Worm (Caenorhabditis elegans) whole organism, L1 larva: ENCODE data around the gene Y51A2B.4.

Experiments
- aha-1 ChIP-seq: fragments of 150-350 bp; optimal IDR thresholded peaks from 2 replicates; lab custom pipeline; 2014; ENCODE audit warnings: missing biosample characterization, missing genetic modification characterization
- elt-3 ChIP-seq, 6 experiments: fragments of 150-350 bp in 1 of 6; sonication (generic microtip); optimal IDR thresholded peaks; 2 replicates each; lab custom pipeline; 2017 to 2018; ENCODE audit warnings: missing biosample characterization in 6 of 6, missing genetic modification characterization in 6 of 6, inconsistent platforms in 1 of 6
- sptf-1 ChIP-seq: fragments of 150-350 bp; optimal IDR thresholded peaks from 2 replicates; lab custom pipeline; 2014; ENCODE audit warnings: missing biosample characterization, missing genetic modification characterization
- zip-4 ChIP-seq: fragments of 200-800 bp; sonication (Bioruptor generic); optimal IDR thresholded peaks from 2 replicates; lab custom pipeline; 2018; ENCODE audit warnings: mild to moderate bottlenecking, missing genetic modification characterization, moderate library complexity, missing compliant biosample characterization

DNA sequence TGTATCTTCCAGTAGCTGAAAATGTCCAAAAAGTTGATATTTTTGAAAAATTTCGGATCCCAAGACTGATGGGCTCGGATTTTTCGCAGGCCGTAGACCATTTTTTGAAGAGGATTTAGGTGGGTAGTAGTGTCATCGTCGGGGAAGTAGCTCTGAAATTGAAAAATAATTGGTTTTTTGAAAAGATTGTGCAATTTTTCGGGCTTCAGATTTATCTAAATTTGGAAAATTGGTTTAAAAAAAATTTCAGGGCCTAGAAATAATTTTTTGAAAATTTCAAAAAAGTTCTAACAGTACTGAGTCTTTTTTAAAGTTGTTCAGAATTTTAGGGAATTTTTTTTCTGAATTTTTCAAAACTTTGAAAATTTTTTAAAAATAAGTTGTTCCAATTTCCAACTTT, 6.4 kb downstream of the Y51A2B.4 start, which contains the start of gene nhr-288:
- no peak for TF ChIP-seq elt-3 (tag; optimal IDR thresholded peaks at IDR 0.05; lab: Kevin White, UChicago)
- TF ChIP-seq sptf-1, result no peak
- TF ChIP-seq zip-4 (GFP tag; lab: Kevin White, UChicago), result no peak
- no peak for TF ChIP-seq aha-1 (tag; lab: Kevin White, UChicago)
